Fruit fly (Drosophila melanogaster) whole organism, embryonic: ENCODE results near the gene CG43938.

Experiments
- Bdp1 ChIP-seq: fragments of 200-800 bp; sonication (Bioruptor generic); optimal IDR thresholded peaks from 3 replicates; lab custom pipeline; 2016; ENCODE audit warnings: missing biosample characterization, missing genetic modification characterization
- CG10147 ChIP-seq: fragments of 200-800 bp; sonication (Bioruptor generic); optimal IDR thresholded peaks from 2 replicates; lab custom pipeline; 2019; ENCODE audit warnings: missing biosample characterization, mild to moderate bottlenecking, missing genetic modification characterization, moderate library complexity
- CG12219 ChIP-seq: fragments of 200-800 bp; sonication (Bioruptor generic); optimal IDR thresholded peaks from 3 replicates; lab custom pipeline; 2018; ENCODE audit warnings: missing biosample characterization, mild to moderate bottlenecking, missing genetic modification characterization
- CG12391 ChIP-seq: fragments of 200-800 bp; sonication (Bioruptor generic); optimal IDR thresholded peaks from 3 replicates; lab custom pipeline; 2018; ENCODE audit warnings: missing biosample characterization, mild to moderate bottlenecking, missing genetic modification characterization, moderate library complexity
- CG12769 ChIP-seq: fragments of 200-800 bp; sonication (Bioruptor generic); optimal IDR thresholded peaks from 2 replicates; lab custom pipeline; 2019; ENCODE audit warnings: missing biosample characterization, mild to moderate bottlenecking, missing genetic modification characterization, moderate library complexity
- CG13296 ChIP-seq: fragments of 200-800 bp; sonication (Bioruptor generic); optimal IDR thresholded peaks from 3 replicates; lab custom pipeline; 2018; ENCODE audit warnings: missing biosample characterization, mild to moderate bottlenecking, missing genetic modification characterization
- CG15011 ChIP-seq: fragments of 200-800 bp; sonication (Bioruptor generic); optimal IDR thresholded peaks from 3 replicates; lab custom pipeline; 2018; ENCODE audit warnings: missing biosample characterization, mild to moderate bottlenecking, missing genetic modification characterization
- CG1647 ChIP-seq: fragments of 200-800 bp; sonication (Bioruptor generic); optimal IDR thresholded peaks from 3 replicates; lab custom pipeline; 2016; ENCODE audit warnings: missing biosample characterization, missing genetic modification characterization
- CG17328 ChIP-seq: fragments of 200-800 bp; sonication (Bioruptor generic); IDR thresholded peaks from 2 replicates; pipeline ENCODE4 v1.3.6; 2022; ENCODE audit warnings: missing biosample characterization, missing genetic modification characterization
- CG18262 ChIP-seq: fragments of 200-800 bp; optimal IDR thresholded peaks from 3 replicates; lab custom pipeline; 2019; ENCODE audit warnings: missing biosample characterization, mild to moderate bottlenecking, missing genetic modification characterization, moderate library complexity
- CG2202 ChIP-seq: fragments of 200-800 bp; sonication (Bioruptor generic); optimal IDR thresholded peaks from 2 replicates; lab custom pipeline; 2018; ENCODE audit warnings: missing biosample characterization, mild to moderate bottlenecking, missing genetic modification characterization
- CG2875 ChIP-seq: fragments of 200-800 bp; sonication (Bioruptor generic); optimal IDR thresholded peaks from 2 replicates; lab custom pipeline; 2017; ENCODE audit warnings: missing biosample characterization, mild to moderate bottlenecking, missing genetic modification characterization, missing genetic modification reagents
- CG3838 ChIP-seq: fragments of 200-800 bp; sonication (Bioruptor generic); optimal IDR thresholded peaks from 3 replicates; lab custom pipeline; 2016; ENCODE audit warnings: missing biosample characterization, missing genetic modification characterization
- CG4282 ChIP-seq: fragments of 200-800 bp; sonication (Bioruptor generic); optimal IDR thresholded peaks from 2 replicates; lab custom pipeline; 2016; ENCODE audit warnings: missing biosample characterization, missing genetic modification characterization
- CG4820 ChIP-seq: fragments of 200-800 bp; sonication (Bioruptor generic); optimal IDR thresholded peaks from 3 replicates; lab custom pipeline; 2016; ENCODE audit warnings: missing biosample characterization, missing genetic modification characterization
- CG6175 ChIP-seq: fragments of 200-800 bp; sonication (Bioruptor generic); IDR thresholded peaks from 3 replicates; pipeline ENCODE4 v1.3.6; 2022; ENCODE audit warnings: missing biosample characterization, missing genetic modification characterization
- CG7556 ChIP-seq: fragments of 200-800 bp; sonication (Bioruptor generic); optimal IDR thresholded peaks from 2 replicates; lab custom pipeline; 2017; ENCODE audit warnings: missing biosample characterization, mild to moderate bottlenecking, missing genetic modification characterization
- CG7745 ChIP-seq: fragments of 200-800 bp; sonication (Bioruptor generic); optimal IDR thresholded peaks from 2 replicates; lab custom pipeline; 2018; ENCODE audit warnings: missing biosample characterization, mild to moderate bottlenecking, missing genetic modification characterization, moderate library complexity
- CG8944 ChIP-seq: fragments of 200-800 bp; sonication (Bioruptor generic); optimal IDR thresholded peaks from 3 replicates; lab custom pipeline; 2016; ENCODE audit warnings: missing biosample characterization, missing genetic modification characterization
- CHES-1-like ChIP-seq: fragments of 200-800 bp; sonication (Bioruptor generic); optimal IDR thresholded peaks from 2 replicates; lab custom pipeline; 2016; ENCODE audit warnings: missing biosample characterization, missing genetic modification characterization
- D19A ChIP-seq: fragments of 200-800 bp; optimal IDR thresholded peaks from 3 replicates; lab custom pipeline; 2019; ENCODE audit warnings: missing biosample characterization, mild to moderate bottlenecking, missing genetic modification characterization, moderate library complexity
- Drgx ChIP-seq: fragments of 200-800 bp; sonication (Bioruptor generic); IDR thresholded peaks from 2 replicates; pipeline ENCODE4 v1.3.6; 2022; ENCODE audit warnings: missing biosample characterization, missing genetic modification characterization
- E2f2 ChIP-seq: fragments of 200-800 bp; sonication (Bioruptor generic); IDR thresholded peaks from 2 replicates; pipeline ENCODE4 v1.3.6; 2022; ENCODE audit warnings: missing biosample characterization, missing genetic modification characterization
- Fer3 ChIP-seq: fragments of 200-800 bp; sonication (Bioruptor generic); optimal IDR thresholded peaks from 2 replicates; lab custom pipeline; 2018; ENCODE audit warnings: missing biosample characterization, mild to moderate bottlenecking, missing genetic modification characterization, moderate library complexity
- Jarid2 ChIP-seq: fragments of 200-800 bp; sonication (Bioruptor generic); optimal IDR thresholded peaks from 3 replicates; lab custom pipeline; 2017; ENCODE audit warnings: mild to moderate bottlenecking, missing biosample characterization, missing genetic modification reagents, missing genetic modification characterization
- Myb ChIP-seq: fragments of 200-800 bp; sonication (Bioruptor generic); optimal IDR thresholded peaks from 2 replicates; lab custom pipeline; 2016; ENCODE audit warnings: missing biosample characterization, missing genetic modification characterization
- NC2α ChIP-seq: fragments of 200-800 bp; sonication (Bioruptor generic); optimal IDR thresholded peaks from 2 replicates; lab custom pipeline; 2016; ENCODE audit warnings: missing biosample characterization, missing genetic modification characterization
- NFAT ChIP-seq: fragments of 200-800 bp; sonication (Bioruptor generic); IDR thresholded peaks from 2 replicates; pipeline ENCODE4 v1.3.6; 2022; ENCODE audit warnings: missing biosample characterization, missing genetic modification characterization
- Pdp1 ChIP-seq, 2 experiments: fragments of 200-800 bp; sonication (Bioruptor generic); optimal IDR thresholded peaks; 3 replicates each; lab custom pipeline; 2016; ENCODE audit warnings: missing biosample characterization in 2 of 2, missing genetic modification characterization in 2 of 2, mild to moderate bottlenecking in 1 of 2, moderate library complexity in 1 of 2
- Ptx1 ChIP-seq: fragments of 200-800 bp; sonication (Bioruptor generic); IDR thresholded peaks from 2 replicates; pipeline ENCODE4 v1.3.6; 2022; ENCODE audit warnings: missing biosample characterization, missing genetic modification characterization
- Sox100B ChIP-seq: fragments of 200-800 bp; sonication (Bioruptor generic); optimal IDR thresholded peaks from 3 replicates; lab custom pipeline; 2018; ENCODE audit warnings: missing biosample characterization, mild to moderate bottlenecking, missing genetic modification characterization
- YL-1 ChIP-seq: fragments of 200-800 bp; sonication (Bioruptor generic); optimal IDR thresholded peaks from 3 replicates; lab custom pipeline; 2017; ENCODE audit warnings: missing biosample characterization, mild to moderate bottlenecking, missing genetic modification characterization
- amos ChIP-seq: fragments of 200-800 bp; sonication (Bioruptor generic); IDR thresholded peaks from 2 replicates; pipeline ENCODE4 v1.3.6; 2022; ENCODE audit warnings: missing biosample characterization, missing genetic modification characterization; ENCODE audit not compliant: partially characterized antibody
- bab2 ChIP-seq: fragments of 200-800 bp; sonication (Bioruptor generic); optimal IDR thresholded peaks from 2 replicates; lab custom pipeline; 2016; ENCODE audit warnings: missing biosample characterization, missing genetic modification characterization
- chinmo ChIP-seq: fragments of 200-800 bp; sonication (Bioruptor generic); IDR thresholded peaks from 4 replicates; pipeline ENCODE4 v1.3.6; 2022; ENCODE audit warnings: missing biosample characterization, missing genetic modification characterization; ENCODE audit not compliant: partially characterized antibody
- dan ChIP-seq: fragments of 200-800 bp; sonication (Bioruptor generic); IDR thresholded peaks from 2 replicates; pipeline ENCODE4 v1.3.6; 2022; ENCODE audit warnings: missing biosample characterization, missing genetic modification characterization
- gcm ChIP-seq: fragments of 200-800 bp; sonication (Bioruptor generic); optimal IDR thresholded peaks from 2 replicates; lab custom pipeline; 2019; ENCODE audit warnings: missing biosample characterization, mild to moderate bottlenecking, missing genetic modification characterization, moderate library complexity
- grau ChIP-seq: fragments of 200-800 bp; optimal IDR thresholded peaks from 3 replicates; lab custom pipeline; 2019; ENCODE audit warnings: missing biosample characterization, mild to moderate bottlenecking, missing genetic modification characterization, moderate library complexity
- hb ChIP-seq: fragments of 200-800 bp; sonication (Bioruptor generic); IDR thresholded peaks from 3 replicates; pipeline ENCODE4 v1.3.6; 2022; ENCODE audit warnings: missing biosample characterization, missing genetic modification characterization; ENCODE audit not compliant: partially characterized antibody
- jigr1 ChIP-seq: fragments of 200-800 bp; sonication (Bioruptor generic); IDR thresholded peaks from 3 replicates; pipeline ENCODE4 v1.3.6; 2022; ENCODE audit warnings: missing biosample characterization, missing genetic modification characterization
- knrl ChIP-seq: fragments of 200-800 bp; sonication (Bioruptor generic); IDR thresholded peaks from 3 replicates; pipeline ENCODE4 v1.3.6; 2022; ENCODE audit warnings: missing biosample characterization, missing genetic modification characterization; ENCODE audit not compliant: partially characterized antibody
- peb ChIP-seq: fragments of 200-800 bp; sonication (Bioruptor generic); IDR thresholded peaks from 2 replicates; pipeline ENCODE4 v1.3.6; 2022; ENCODE audit warnings: missing biosample characterization, missing genetic modification characterization
- pho ChIP-seq: fragments of 200-800 bp; sonication (Bioruptor generic); optimal IDR thresholded peaks from 2 replicates; lab custom pipeline; 2016; ENCODE audit warnings: missing biosample characterization, missing genetic modification characterization
- stc ChIP-seq: fragments of 200-800 bp; sonication (Bioruptor generic); IDR thresholded peaks from 2 replicates; pipeline ENCODE4 v1.3.6; 2022; ENCODE audit warnings: missing biosample characterization, missing genetic modification characterization
- usp ChIP-seq: fragments of >200 bp; optimal IDR thresholded peaks from 2 replicates; lab custom pipeline; 2017; ENCODE audit warnings: missing biosample characterization, missing genetic modification characterization
- yki ChIP-seq: fragments of >200 bp; optimal IDR thresholded peaks from 3 replicates; lab custom pipeline; 2018

Gene CG43938

dm6 chr3L:21097386-21097785 lies 24.1 kb upstream of the CG43938 start (continued):
- no peak for TF ChIP-seq grau (tag; lab: Kevin White, UChicago)

- TF ChIP-seq Fer3 (tag; lab: Kevin White, UChicago) = no peak
- TF ChIP-seq CG12391 (tag; lab: Kevin White, UChicago) = no peak
- no peak for TF ChIP-seq CG3838 (GFP tag; lab: Kevin White, UChicago)
- TF ChIP-seq CG12219 (GFP tag; lab: Kevin White, UChicago) = no peak
- TF ChIP-seq YL-1 (GFP tag; lab: Kevin White, UChicago) = no peak
- TF ChIP-seq Drgx (GFP tag; lab: Robert Waterston, UW) = 0 out of 2 replicates have a peak, but pooled peaks have one; percentile 5
- TF ChIP-seq CG6175 (GFP tag; lab: Robert Waterston, UW) = 0 out of 3 replicates have a peak, but pooled peaks have one; percentile 23
- TF ChIP-seq bab2 (GFP tag; lab: Kevin White, UChicago) = no peak
- 0 out of 4 replicates have a peak, but pooled peaks have one; percentile 9 for TF ChIP-seq chinmo (GFP tag; lab: Robert Waterston, UW)
- TF ChIP-seq CG12769 (tag; lab: Kevin White, UChicago) = peak; percentile 9
- TF ChIP-seq stc (GFP tag; lab: Robert Waterston, UW) = no peak
- TF ChIP-seq NFAT (GFP tag; lab: Robert Waterston, UW) = 0 out of 2 replicates have a peak, but pooled peaks have one; percentile 8
- TF ChIP-seq Jarid2 = no peak
These were observed 22.9 kb upstream of the CG43938 start for dm6 chr3L:21098602-21099001.

dm6 chr3L:21099019-21099447 lies 22.4 kb upstream of the CG43938 start:
- 0 out of 2 replicates have a peak, but pooled peaks have one; percentile 2 for TF ChIP-seq Drgx (GFP tag; lab: Robert Waterston, UW)
- TF ChIP-seq CG15011 = no peak
- peak in 1 of 2 experiments; percentile 46 for TF ChIP-seq Pdp1 (GFP tag; optimal IDR thresholded peaks at IDR 0.05; lab: Kevin White, UChicago)

- TF ChIP-seq dan (GFP tag; lab: Robert Waterston, UW) (no peak), peb (GFP tag; lab: Robert Waterston, UW) (no peak), CG13296 (GFP tag; lab: Kevin White, UChicago) (no peak), CG17328 (GFP tag; lab: Robert Waterston, UW) (no peak), jigr1 (no peak), CHES-1-like (GFP tag; lab: Kevin White, UChicago) (no peak), knrl (GFP tag; lab: Robert Waterston, UW) (no peak), Bdp1 (no peak), CG2875 (GFP tag; lab: Kevin White, UChicago) (no peak), pho (GFP tag; lab: Kevin White, UChicago) (no peak), CG1647 (no peak), CG10147 (GFP tag; lab: Kevin White, UChicago) (no peak), amos (GFP tag; lab: Robert Waterston, UW) (peak; percentile 9; the same call in 1 of the 2 replicates), yki (lab: Kevin White, UChicago) (no peak), CG4820 (GFP tag; lab: Kevin White, UChicago) (no peak), Sox100B (GFP tag; lab: Kevin White, UChicago) (no peak), CG7745 (no peak), Myb (no peak), hb (GFP tag; lab: Robert Waterston, UW) (no peak), CG2202 (tag; lab: Kevin White, UChicago) (no peak), Ptx1 (GFP tag; lab: Robert Waterston, UW) (no peak), usp (GFP tag; lab: Kevin White, UChicago) (no peak), CG4282 (GFP tag; lab: Kevin White, UChicago) (no peak), CG18262 (tag; lab: Kevin White, UChicago) (no peak), gcm (no peak), CG8944 (GFP tag; lab: Kevin White, UChicago) (no peak), CG7556 (GFP tag; lab: Kevin White, UChicago) (no peak), E2f2 (GFP tag; lab: Robert Waterston, UW) (peak; percentile 60), NC2α (no peak), D19A (tag; lab: Kevin White, UChicago) (no peak)
These were observed 21.5 kb upstream of the CG43938 start for dm6 chr3L:21099908-21100307.
